Fruit fly (Drosophila melanogaster) whole organism, embryonic: ENCODE results near the gene Tpst.

Experiments
- C15 ChIP-seq: fragments of 200-800 bp; sonication (Bioruptor generic); IDR thresholded peaks from 3 replicates; pipeline ENCODE4 v1.3.6; 2022; ENCODE audit warnings: missing biosample characterization, missing genetic modification characterization
- CG11398 ChIP-seq: fragments of 200-800 bp; sonication (Bioruptor generic); optimal IDR thresholded peaks from 2 replicates; lab custom pipeline; 2016; ENCODE audit warnings: missing biosample characterization, missing genetic modification characterization
- CG12769 ChIP-seq: fragments of 200-800 bp; sonication (Bioruptor generic); optimal IDR thresholded peaks from 2 replicates; lab custom pipeline; 2019; ENCODE audit warnings: missing biosample characterization, mild to moderate bottlenecking, missing genetic modification characterization, moderate library complexity
- CG15073 ChIP-seq: fragments of 200-800 bp; sonication (Bioruptor generic); optimal IDR thresholded peaks from 2 replicates; lab custom pipeline; 2016; ENCODE audit warnings: missing biosample characterization, missing genetic modification characterization
- CG1647 ChIP-seq: fragments of 200-800 bp; sonication (Bioruptor generic); optimal IDR thresholded peaks from 3 replicates; lab custom pipeline; 2016; ENCODE audit warnings: missing biosample characterization, missing genetic modification characterization
- CG1792 ChIP-seq: fragments of 200-800 bp; sonication (Bioruptor generic); optimal IDR thresholded peaks from 2 replicates; lab custom pipeline; 2016; ENCODE audit warnings: missing biosample characterization, missing genetic modification characterization
- CG31441 ChIP-seq: fragments of 200-800 bp; sonication (Bioruptor generic); IDR thresholded peaks from 2 replicates; pipeline ENCODE4 v1.3.6; 2022; ENCODE audit warnings: missing biosample characterization, missing genetic modification characterization
- CG3847 ChIP-seq: fragments of 200-800 bp; sonication (Bioruptor generic); IDR thresholded peaks from 2 replicates; pipeline ENCODE4 v1.3.6; 2022; ENCODE audit warnings: missing biosample characterization, missing genetic modification characterization
- CG7271 ChIP-seq: fragments of 200-800 bp; sonication (Bioruptor generic); optimal IDR thresholded peaks from 2 replicates; lab custom pipeline; 2018; ENCODE audit warnings: missing biosample characterization, mild to moderate bottlenecking, missing genetic modification characterization, moderate library complexity
- CG7357 ChIP-seq: fragments of 200-800 bp; sonication (Bioruptor generic); IDR thresholded peaks from 3 replicates; pipeline ENCODE4 v1.3.6; 2022; ENCODE audit warnings: missing biosample characterization, missing genetic modification characterization
- CG8281 ChIP-seq: fragments of 200-800 bp; sonication (Bioruptor generic); optimal IDR thresholded peaks from 2 replicates; lab custom pipeline; 2018; ENCODE audit warnings: missing biosample characterization, mild to moderate bottlenecking, missing genetic modification characterization, moderate library complexity
- CG9797 ChIP-seq: fragments of 200-800 bp; sonication (Bioruptor generic); optimal IDR thresholded peaks from 3 replicates; lab custom pipeline; 2018; ENCODE audit warnings: missing biosample characterization, mild to moderate bottlenecking, missing genetic modification characterization
- CTCF ChIP-seq: fragments of 200-800 bp; sonication (Bioruptor generic); optimal IDR thresholded peaks from 2 replicates; lab custom pipeline; 2017; ENCODE audit warnings: missing biosample characterization, mild to moderate bottlenecking, missing genetic modification characterization, moderate library complexity
- D ChIP-seq, 2 experiments: fragments of 200-800 bp in 1 of 2; fragments of >200 bp in 1 of 2; sonication (Bioruptor generic) in 1 of 2; optimal IDR thresholded peaks; 2 replicates in 1 of 2; 3 replicates in 1 of 2; lab custom pipeline; 2017; ENCODE audit warnings: mild to moderate bottlenecking in 1 of 2, missing biosample characterization in 1 of 2, missing genetic modification characterization in 1 of 2, missing genetic modification reagents in 1 of 2
- Doc2 ChIP-seq: fragments of 200-800 bp; sonication (Bioruptor generic); IDR thresholded peaks from 2 replicates; pipeline ENCODE4 v1.3.6; 2022; ENCODE audit warnings: missing biosample characterization, missing genetic modification characterization
- Fer3 ChIP-seq: fragments of 200-800 bp; sonication (Bioruptor generic); optimal IDR thresholded peaks from 2 replicates; lab custom pipeline; 2018; ENCODE audit warnings: missing biosample characterization, mild to moderate bottlenecking, missing genetic modification characterization, moderate library complexity
- GATAe ChIP-seq: fragments of 200-800 bp; sonication (Bioruptor generic); conservative IDR thresholded peaks from 2 replicates; pipeline ENCODE4 v1.3.6; 2022; ENCODE audit warnings: missing biosample characterization, missing genetic modification characterization
- HLH54F ChIP-seq: fragments of 200-800 bp; sonication (Bioruptor generic); optimal IDR thresholded peaks from 3 replicates; lab custom pipeline; 2016; ENCODE audit warnings: missing biosample characterization, missing genetic modification characterization
- Hand ChIP-seq: fragments of 200-800 bp; sonication (Bioruptor generic); optimal IDR thresholded peaks from 2 replicates; lab custom pipeline; 2017; ENCODE audit warnings: mild to moderate bottlenecking, missing biosample characterization, missing genetic modification reagents, missing genetic modification characterization
- MBD-R2 ChIP-seq: fragments of 200-800 bp; sonication (Bioruptor generic); IDR thresholded peaks from 2 replicates; pipeline ENCODE4 v1.3.6; 2022; ENCODE audit warnings: missing biosample characterization, missing genetic modification characterization
- Max ChIP-seq: fragments of 200-800 bp; sonication (Bioruptor generic); optimal IDR thresholded peaks from 2 replicates; lab custom pipeline; 2016; ENCODE audit warnings: missing biosample characterization, mild to moderate bottlenecking, missing genetic modification characterization
- Rfx ChIP-seq: fragments of 200-800 bp; sonication (Bioruptor generic); IDR thresholded peaks from 2 replicates; pipeline ENCODE4 v1.3.6; 2022; ENCODE audit warnings: missing biosample characterization, missing genetic modification characterization
- Spps ChIP-seq: fragments of 200-800 bp; sonication (Bioruptor generic); optimal IDR thresholded peaks from 2 replicates; lab custom pipeline; 2018; ENCODE audit warnings: missing biosample characterization, mild to moderate bottlenecking, missing genetic modification characterization
- Tbp ChIP-seq: fragments of >200 bp; optimal IDR thresholded peaks from 2 replicates; lab custom pipeline; 2018; ENCODE audit warnings: missing biosample characterization, missing genetic modification characterization
- Usf ChIP-seq: fragments of 200-800 bp; sonication (Bioruptor generic); optimal IDR thresholded peaks from 2 replicates; lab custom pipeline; 2017; ENCODE audit warnings: missing genotype, missing biosample characterization, missing genetic modification characterization
- Xrp1 ChIP-seq: fragments of 200-800 bp; sonication (Bioruptor generic); IDR thresholded peaks from 2 replicates; pipeline ENCODE4 v1.3.6; 2022; ENCODE audit warnings: missing biosample characterization, missing genetic modification characterization
- ara ChIP-seq: fragments of 200-800 bp; sonication (Bioruptor generic); IDR thresholded peaks from 2 replicates; pipeline ENCODE4 v1.3.6; 2022; ENCODE audit warnings: missing biosample characterization, missing genetic modification characterization
- bowl ChIP-seq: fragments of 200-800 bp; sonication (Bioruptor generic); IDR thresholded peaks from 2 replicates; pipeline ENCODE4 v1.3.6; 2022; ENCODE audit warnings: missing biosample characterization, missing genetic modification characterization
- cad ChIP-seq: fragments of >200 bp; optimal IDR thresholded peaks from 2 replicates; lab custom pipeline; 2017; ENCODE audit warnings: missing biosample characterization, missing genetic modification characterization
- dysf ChIP-seq: fragments of 200-800 bp; sonication (Bioruptor generic); IDR thresholded peaks from 3 replicates; pipeline ENCODE4 v1.3.6; 2022; ENCODE audit warnings: missing biosample characterization, missing genetic modification characterization
- ems ChIP-seq: fragments of 200-800 bp; sonication (Bioruptor generic); optimal IDR thresholded peaks from 3 replicates; lab custom pipeline; 2016; ENCODE audit warnings: missing biosample characterization, missing genetic modification characterization
- esg ChIP-seq: fragments of 200-800 bp; sonication (Bioruptor generic); conservative IDR thresholded peaks from 2 replicates; pipeline ENCODE4 v1.3.6; 2022; ENCODE audit warnings: missing biosample characterization, missing genetic modification characterization
- exex ChIP-seq: fragments of 200-800 bp; sonication (Bioruptor generic); optimal IDR thresholded peaks from 4 replicates; lab custom pipeline; 2018; ENCODE audit warnings: missing biosample characterization, mild to moderate bottlenecking, missing genetic modification characterization, moderate library complexity
- fru ChIP-seq: fragments of >200 bp; optimal IDR thresholded peaks from 2 replicates; lab custom pipeline; 2017
- fu2 ChIP-seq: fragments of 200-800 bp; sonication (Bioruptor generic); optimal IDR thresholded peaks from 2 replicates; lab custom pipeline; 2016; ENCODE audit warnings: missing biosample characterization, missing genetic modification characterization
- hb ChIP-seq: fragments of 200-800 bp; sonication (Bioruptor generic); IDR thresholded peaks from 3 replicates; pipeline ENCODE4 v1.3.6; 2022; ENCODE audit warnings: missing biosample characterization, missing genetic modification characterization; ENCODE audit not compliant: partially characterized antibody
- insv ChIP-seq, 2 experiments: fragments of 200-800 bp; sonication (Bioruptor generic); optimal IDR thresholded peaks; 3 replicates each; lab custom pipeline; 2016 to 2018; ENCODE audit warnings: missing biosample characterization in 2 of 2, missing genetic modification characterization in 2 of 2
- kay ChIP-seq: fragments of 200-800 bp; sonication (Bioruptor generic); optimal IDR thresholded peaks from 2 replicates; lab custom pipeline; 2016; ENCODE audit warnings: missing biosample characterization, missing genetic modification characterization
- mam ChIP-seq: fragments of 200-800 bp; sonication (Bioruptor generic); optimal IDR thresholded peaks from 3 replicates; lab custom pipeline; 2016; ENCODE audit warnings: missing biosample characterization, missing genetic modification characterization
- oc ChIP-seq: fragments of 200-800 bp; sonication (Bioruptor generic); optimal IDR thresholded peaks from 2 replicates; lab custom pipeline; 2018; ENCODE audit warnings: missing biosample characterization, mild to moderate bottlenecking, missing genetic modification characterization, moderate library complexity
- phol ChIP-seq: fragments of 200-800 bp; sonication (Bioruptor generic); optimal IDR thresholded peaks from 3 replicates; lab custom pipeline; 2018; ENCODE audit warnings: missing biosample characterization, mild to moderate bottlenecking, missing genetic modification characterization, moderate library complexity
- pnt ChIP-seq: fragments of 200-800 bp; sonication (Bioruptor generic); optimal IDR thresholded peaks from 3 replicates; lab custom pipeline; 2016; ENCODE audit warnings: missing biosample characterization, missing genetic modification characterization
- prd ChIP-seq, 3 experiments: fragments of >200 bp in 2 of 3; fragments of 200-800 bp in 1 of 3; sonication (Bioruptor generic) in 1 of 3; optimal IDR thresholded peaks in 2 of 3; IDR thresholded peaks in 1 of 3; 2 replicates in 2 of 3; 3 replicates in 1 of 3; pipeline versions ENCODE4 v1.3.6 to Lab custom; 2017 to 2022; ENCODE audit warnings: missing biosample characterization in 1 of 3, missing genetic modification characterization in 1 of 3
- psq ChIP-seq: fragments of 200-800 bp; sonication (Bioruptor generic); optimal IDR thresholded peaks from 2 replicates; lab custom pipeline; 2017; ENCODE audit warnings: missing biosample characterization, missing genetic modification characterization
- schlank ChIP-seq: fragments of 200-800 bp; sonication (Bioruptor generic); optimal IDR thresholded peaks from 2 replicates; lab custom pipeline; 2018; ENCODE audit warnings: missing biosample characterization, mild to moderate bottlenecking, missing genetic modification characterization
- sd ChIP-seq: fragments of 200-800 bp; sonication (Bioruptor generic); optimal IDR thresholded peaks from 3 replicates; lab custom pipeline; 2018; ENCODE audit warnings: missing biosample characterization, mild to moderate bottlenecking, missing genetic modification characterization, moderate library complexity
- sqz ChIP-seq: fragments of 200-800 bp; sonication (Bioruptor generic); optimal IDR thresholded peaks from 3 replicates; lab custom pipeline; 2018; ENCODE audit warnings: missing biosample characterization, mild to moderate bottlenecking, missing genetic modification characterization
- stwl ChIP-seq: fragments of 200-800 bp; sonication (Bioruptor generic); optimal IDR thresholded peaks from 3 replicates; lab custom pipeline; 2018; ENCODE audit warnings: missing biosample characterization, mild to moderate bottlenecking, missing genetic modification characterization, moderate library complexity
- ttk ChIP-seq: fragments of 200-800 bp; sonication (Bioruptor generic); IDR thresholded peaks from 2 replicates; pipeline ENCODE4 v2.1.2; 2022; ENCODE audit warnings: missing biosample characterization, missing genetic modification characterization
- vvl ChIP-seq: fragments of 200-800 bp; sonication (Bioruptor generic); IDR thresholded peaks from 2 replicates; pipeline ENCODE4 v1.3.6; 2022; ENCODE audit warnings: missing biosample characterization, missing genetic modification characterization

Gene Tpst

DNA sequence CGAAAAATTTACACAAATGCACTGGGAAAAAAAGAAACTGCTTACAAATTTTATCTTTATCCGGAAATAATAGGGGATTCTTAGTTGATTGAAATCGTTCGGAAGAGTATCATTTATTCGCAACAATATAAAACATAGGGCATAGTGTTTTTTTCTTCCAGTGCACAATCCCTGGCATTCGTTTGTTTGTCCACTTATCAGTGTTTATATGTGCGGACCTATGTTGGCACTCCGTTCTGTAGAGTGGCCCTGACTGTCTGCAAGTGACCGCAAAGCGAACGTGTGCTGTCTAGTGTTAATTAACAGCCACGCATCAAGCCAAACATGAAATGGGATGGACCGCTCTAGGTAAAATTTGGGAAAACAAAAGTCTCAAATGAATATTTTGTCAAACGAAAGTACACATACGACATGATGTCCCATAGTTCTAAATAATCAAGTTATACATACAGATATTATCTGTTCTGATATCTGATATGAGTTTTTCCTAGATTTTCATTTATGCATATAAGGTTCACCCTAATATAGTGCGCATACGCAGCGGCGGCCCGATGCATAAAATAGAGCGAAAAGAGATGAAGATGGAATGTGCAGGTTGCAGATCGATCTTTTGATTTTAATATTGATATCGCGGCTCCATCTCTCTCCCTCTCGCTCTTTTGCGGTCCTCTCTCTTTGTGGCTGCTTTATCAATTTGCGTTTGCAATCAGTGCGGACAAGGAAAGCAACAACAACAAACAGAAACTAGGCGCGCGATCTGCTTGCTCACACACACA, 77.7 kb downstream of the Tpst start (continued):
- TF ChIP-seq fu2 (GFP tag; lab: Kevin White, UChicago) (peak; percentile 95), prd (optimal IDR thresholded peaks at IDR 0.05; lab: Kevin White, UChicago) (no peak), prd (GFP tag; IDR thresholded peaks at IDR 0.05; lab: Robert Waterston, UW) (peak; percentile 94), hb (GFP tag; lab: Robert Waterston, UW) (no peak), Rfx (GFP tag; lab: Robert Waterston, UW) (peak; percentile 96), CG1647 (peak; percentile 94), CG1792 (peak; percentile 92), D (optimal IDR thresholded peaks at IDR 0.05; lab: Kevin White, UChicago) (no peak), D (GFP tag; optimal IDR thresholded peaks at IDR 0.05; lab: Kevin White, UChicago) (peak; percentile 89), Tbp (GFP tag; lab: Kevin White, UChicago) (no peak), psq (peak; percentile 72), bowl (peak; percentile 74), CG8281 (peak; percentile 81), CTCF (peak; percentile 40), CG11398 (GFP tag; lab: Kevin White, UChicago) (peak; percentile 94), Doc2 (peak; percentile 69; the same call in 1 of the 2 replicates), esg (GFP tag; lab: Robert Waterston, UW) (peak; percentile 89), phol (peak; percentile 91), GATAe (GFP tag; lab: Robert Waterston, UW) (peak; percentile 82), Max (peak; percentile 92), CG9797 (peak; percentile 26), exex (tag; lab: Kevin White, UChicago) (peak; percentile 53), insv (GFP tag; optimal IDR thresholded peaks at IDR 0.05; lab: Kevin White, UChicago) (peak in 1 of 2 experiments; percentile 47), CG3847 (peak; percentile 94), Fer3 (tag; lab: Kevin White, UChicago) (peak; percentile 93), fru (lab: Kevin White, UChicago) (no peak), oc (tag; lab: Kevin White, UChicago) (peak; percentile 88), ara (peak; percentile 87), HLH54F (GFP tag; lab: Kevin White, UChicago) (peak; percentile 95), schlank (peak; percentile 92), Xrp1 (peak; percentile 90), C15 (GFP tag; lab: Robert Waterston, UW) (peak; percentile 91; the same call in 2 of the 3 replicates), ttk (GFP tag; lab: Robert Waterston, UW) (peak; percentile 91), CG7271 (tag; lab: Kevin White, UChicago) (no peak), CG12769 (tag; lab: Kevin White, UChicago) (peak; percentile 93), Hand (GFP tag; lab: Kevin White, UChicago) (peak; percentile 74), stwl (tag; lab: Kevin White, UChicago) (no peak), kay (GFP tag; lab: Kevin White, UChicago) (peak; percentile 89), mam (GFP tag; lab: Kevin White, UChicago) (peak; percentile 96), dysf (GFP tag; lab: Robert Waterston, UW) (peak; percentile 95), Spps (peak; percentile 62), pnt (GFP tag; lab: Kevin White, UChicago) (peak; percentile 96), vvl (GFP tag; lab: Robert Waterston, UW) (peak; percentile 97), CG15073 (GFP tag; lab: Kevin White, UChicago) (peak; percentile 68), Usf (GFP tag; lab: Kevin White, UChicago) (peak; percentile 75), ems (GFP tag; lab: Kevin White, UChicago) (peak; percentile 93), CG31441 (peak; percentile 87), sqz (GFP tag; lab: Kevin White, UChicago) (peak; percentile 89), CG7357 (GFP tag; lab: Robert Waterston, UW) (peak; percentile 88), cad (no peak), MBD-R2 (GFP tag; lab: Robert Waterston, UW) (peak; percentile 83), sd (tag; lab: Kevin White, UChicago) (peak; percentile 81)
